Worm (Caenorhabditis elegans): ENCODE results near the gene sao-1.
A peak's percentile ranks its signal among the peaks of the same experiment; 100 is the strongest.

The sao-1 gene

ce11 chrV:13963279-13963976 lies at the start of gene sao-1:
TSS of gene sao-1 (plus strand) at chrV:13963926.
- TF ChIP-seq lin-13 (GFP tag; optimal IDR thresholded peaks at IDR 0.05) = no peak
- peak; percentile 98 for TF ChIP-seq blmp-1 (tag; optimal IDR thresholded peaks at IDR 0.05; ENCODE audit: insufficient read depth)
- TF ChIP-seq sma-9 (GFP tag; optimal IDR thresholded peaks at IDR 0.05) = peak; percentile 13
- no peak for TF ChIP-seq sma-9 (tag; optimal IDR thresholded peaks at IDR 0.05)

ce11 chrV:13915390-13915789 lies 48.3 kb upstream of the sao-1 start, which contains the start of gene gcy-32:
TSS of gene gcy-32 (minus strand) at chrV:13915490.
- TF ChIP-seq snpc-4 (tag; optimal IDR thresholded peaks at IDR 0.05) (no peak), ztf-11 (tag; optimal IDR thresholded peaks at IDR 0.05) (no peak), nhr-237 (tag; optimal IDR thresholded peaks at IDR 0.05) (no peak), nhr-12 (tag; optimal IDR thresholded peaks at IDR 0.05) (no peak), dmd-4 (tag; optimal IDR thresholded peaks at IDR 0.05) (no peak), gmeb-1 (tag; optimal IDR thresholded peaks at IDR 0.05) (no peak), nhr-10 (tag; optimal IDR thresholded peaks at IDR 0.05) (no peak), unc-55 (GFP tag; optimal IDR thresholded peaks at IDR 0.05) (no peak), zag-1 (tag; optimal IDR thresholded peaks at IDR 0.05) (no peak), nhr-6 (tag; optimal IDR thresholded peaks at IDR 0.05) (no peak), lin-13 (GFP tag; optimal IDR thresholded peaks at IDR 0.05) (no peak)

- no peak for TF ChIP-seq dmd-4 (tag; optimal IDR thresholded peaks at IDR 0.05)
- TF ChIP-seq sma-3 (GFP tag; optimal IDR thresholded peaks at IDR 0.05) = no peak
- no peak for TF ChIP-seq mdl-1 (tag; optimal IDR thresholded peaks at IDR 0.05)
- TF ChIP-seq nhr-25 (tag; optimal IDR thresholded peaks at IDR 0.05) = no peak
- no peak for TF ChIP-seq unc-62 (GFP tag; optimal IDR thresholded peaks at IDR 0.05)
- no peak for TF ChIP-seq elt-1 (tag; optimal IDR thresholded peaks at IDR 0.05)
- TF ChIP-seq ZK546.5 (tag; optimal IDR thresholded peaks at IDR 0.05) = no peak
- no peak for TF ChIP-seq unc-39 (tag; optimal IDR thresholded peaks at IDR 0.05)
Observed at ce11 chrV:13916196-13916595, 47.5 kb upstream of the sao-1 start, which contains the start of gene str-252. TSS of gene str-252 (plus strand) at chrV:13916496.

ce11 chrV:13918341-13918740 lies 45.4 kb upstream of the sao-1 start, which contains the start of gene str-250:
TSS of gene str-250 (plus strand) at chrV:13918641.
- TF ChIP-seq nhr-21 (tag; optimal IDR thresholded peaks at IDR 0.05) (no peak), R02D3.7 (tag; optimal IDR thresholded peaks at IDR 0.05) (no peak), nhr-25 (tag; optimal IDR thresholded peaks at IDR 0.05) (no peak)

- no peak for TF ChIP-seq ceh-82 (tag; optimal IDR thresholded peaks at IDR 0.05)
- no peak for TF ChIP-seq skn-1 (tag; optimal IDR thresholded peaks at IDR 0.05)
- no peak for TF ChIP-seq lin-39 (tag; optimal IDR thresholded peaks at IDR 0.05)
- no peak for TF ChIP-seq nhr-6 (tag; optimal IDR thresholded peaks at IDR 0.05)
- no peak for TF ChIP-seq zag-1 (tag; optimal IDR thresholded peaks at IDR 0.05)
- no peak for TF ChIP-seq lin-13 (GFP tag; optimal IDR thresholded peaks at IDR 0.05)
- no peak for TF ChIP-seq elt-3 (tag; optimal IDR thresholded peaks at IDR 0.05)
- no peak for TF ChIP-seq nhr-23 (tag; optimal IDR thresholded peaks at IDR 0.05)
- TF ChIP-seq ztf-11 (tag; optimal IDR thresholded peaks at IDR 0.05) = no peak
Observed at ce11 chrV:13920730-13921129, 43.0 kb upstream of the sao-1 start, which contains the start of gene srx-42. TSS of gene srx-42 (plus strand) at chrV:13921030.

- TF ChIP-seq lin-39 (tag; optimal IDR thresholded peaks at IDR 0.05) (no peak), ztf-1 (GFP tag; conservative IDR thresholded peaks at IDR 0.05) (no peak), skn-1 (tag; optimal IDR thresholded peaks at IDR 0.05) (no peak)
Observed at ce11 chrV:13923851-13924250, 39.9 kb upstream of the sao-1 start, which contains the start of gene srxa-11. TSS of gene srxa-11 (plus strand) at chrV:13924151.

ce11 chrV:13926398-13926797 lies 37.3 kb upstream of the sao-1 start, which contains the start of gene srxa-12:
TSS of gene srxa-12 (plus strand) at chrV:13926698.
- TF ChIP-seq nhr-23 (tag; optimal IDR thresholded peaks at IDR 0.05) (no peak), unc-62 (GFP tag; optimal IDR thresholded peaks at IDR 0.05) (no peak), ztf-4 (tag; optimal IDR thresholded peaks at IDR 0.05) (no peak), ceh-82 (tag; optimal IDR thresholded peaks at IDR 0.05) (no peak), sem-4 (tag; optimal IDR thresholded peaks at IDR 0.05) (no peak), dmd-4 (tag; optimal IDR thresholded peaks at IDR 0.05) (no peak)
